Worm (Caenorhabditis elegans): ENCODE data around the gene C24H12.8.

The C24H12.8 gene

ce11 chrII:387844-388355 is 35.1 kb downstream of the C24H12.8 start:
- TF ChIP-seq unc-62 (GFP tag; optimal IDR thresholded peaks at IDR 0.05), result no peak

DNA sequence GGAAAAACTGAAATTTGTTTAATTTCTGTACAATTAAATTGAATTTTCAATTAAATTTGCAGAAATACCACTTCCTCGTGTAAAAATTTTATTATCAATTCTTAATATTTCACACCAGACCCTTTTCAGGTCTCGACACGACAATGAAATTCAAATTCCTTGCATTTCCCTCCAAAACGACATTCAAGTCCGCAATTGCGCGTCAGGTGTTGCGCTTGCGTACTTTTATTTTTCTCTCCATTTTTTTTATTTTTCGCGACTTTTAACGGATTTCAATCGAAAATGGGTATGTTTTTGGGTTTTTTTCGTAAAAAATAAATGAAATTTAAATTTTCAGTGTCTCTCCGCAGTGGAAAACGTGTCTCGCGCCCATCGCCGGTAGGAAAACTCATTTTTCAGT is 37.0 kb downstream of the C24H12.8 start, which contains the start of gene C03H5.3:
C03H5.3 (plus strand) TSS at position 132 of the 400 bp plus-strand sequence.
- TF ChIP-seq unc-62 (GFP tag; optimal IDR thresholded peaks at IDR 0.05), result no peak

- no peak for TF ChIP-seq unc-62 (GFP tag; optimal IDR thresholded peaks at IDR 0.05)
Measured at ce11 chrII:385258-385657, 37.7 kb downstream of the C24H12.8 start, which contains the start of gene C03H5.5. Gene C03H5.5, minus strand, starts transcription at chrII:385358.

ce11 chrII:379935-380334 is 43.1 kb downstream of the C24H12.8 start, which contains the start of gene C03H5.7:
Gene C03H5.7, plus strand, starts transcription at chrII:380235.
- no peak for TF ChIP-seq unc-62 (GFP tag; optimal IDR thresholded peaks at IDR 0.05)

ce11 chrII:378351-378750 is 44.6 kb downstream of the C24H12.8 start, which contains the start of gene C03H5.9:
Gene C03H5.9, plus strand, starts transcription at chrII:378651.
- TF ChIP-seq unc-62 (GFP tag; optimal IDR thresholded peaks at IDR 0.05), result no peak

- TF ChIP-seq unc-62 (GFP tag; optimal IDR thresholded peaks at IDR 0.05), result no peak
Measured at ce11 chrII:374950-375349, 48.0 kb downstream of the C24H12.8 start, which contains the start of gene C03H5.4. Gene C03H5.4, plus strand, starts transcription at chrII:375250.

DNA sequence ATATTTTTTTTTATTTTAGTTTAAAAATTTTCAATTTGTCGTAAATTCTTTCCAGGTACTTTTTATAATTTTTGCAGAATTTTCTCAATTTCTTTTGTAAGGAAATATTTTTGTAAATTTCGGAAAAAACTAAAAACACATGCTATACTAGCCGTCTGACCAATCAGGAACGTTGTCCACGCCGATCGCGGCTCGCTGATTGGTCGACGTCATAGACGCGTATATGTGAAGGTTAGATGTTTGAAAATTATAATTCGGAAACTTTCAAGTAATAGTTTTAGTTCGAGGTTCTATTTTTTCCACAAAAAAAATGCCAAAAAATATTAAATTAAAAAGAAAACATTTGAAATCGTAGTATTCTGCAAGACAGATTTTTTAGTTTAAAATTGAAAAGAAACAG is 50.8 kb downstream of the C24H12.8 start:
- TF ChIP-seq unc-62 (GFP tag; optimal IDR thresholded peaks at IDR 0.05), result no peak

DNA sequence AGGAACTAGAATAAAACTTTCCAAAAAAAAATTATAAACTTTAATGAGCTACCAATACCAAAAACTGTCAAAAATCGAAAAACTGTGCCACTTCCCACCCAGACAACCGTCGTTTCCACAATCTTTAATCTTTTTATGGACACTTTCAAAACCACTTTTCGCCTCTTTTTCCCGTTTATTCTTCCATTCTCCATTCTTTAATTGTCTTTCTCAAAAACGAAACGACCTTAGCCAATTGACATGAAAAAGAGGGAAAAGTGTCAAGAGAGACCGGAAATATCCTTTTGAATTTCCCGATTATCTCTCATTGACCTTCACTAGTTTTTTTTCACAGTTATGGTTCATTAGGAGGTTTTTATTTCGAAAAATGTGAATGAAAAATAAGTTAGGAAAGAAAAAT is 51.4 kb downstream of the C24H12.8 start:
- no peak for TF ChIP-seq unc-62 (GFP tag; optimal IDR thresholded peaks at IDR 0.05)

DNA sequence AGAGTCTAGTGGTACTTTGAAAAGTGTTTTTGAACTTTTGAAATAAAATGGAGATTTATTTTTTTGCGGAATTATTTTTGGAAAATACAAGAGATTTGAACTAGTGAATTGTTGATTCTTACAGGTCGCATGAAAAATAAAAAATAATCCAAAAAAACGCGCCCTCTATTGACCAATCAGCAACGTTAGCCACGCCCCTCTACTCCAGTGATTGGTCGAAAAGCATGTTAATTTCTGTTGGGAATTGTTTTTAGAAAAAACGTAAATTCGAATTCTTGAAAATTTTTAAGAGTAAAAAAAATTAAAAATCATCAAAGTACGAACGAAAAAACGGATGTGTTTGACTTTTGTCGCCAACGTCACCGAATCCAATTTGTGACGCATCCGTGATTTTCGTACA is 52.6 kb downstream of the C24H12.8 start:
- TF ChIP-seq unc-62 (GFP tag; optimal IDR thresholded peaks at IDR 0.05), result no peak
